Fruit fly (Drosophila melanogaster) whole organism, embryonic: Measurements from ENCODE around the gene Tyler.

Experiments used
- Abd-B ChIP-seq: fragments of 200-800 bp; sonication (Bioruptor generic); optimal IDR thresholded peaks from 2 replicates; lab custom pipeline; 2018; ENCODE audit warnings: missing biosample characterization, mild to moderate bottlenecking, missing genetic modification characterization, moderate library complexity
- Adf1 ChIP-seq: fragments of 200-800 bp; sonication (Bioruptor generic); IDR thresholded peaks from 2 replicates; pipeline ENCODE4 v1.3.6; 2022; ENCODE audit warnings: missing biosample characterization, missing genetic modification characterization
- CG10274 ChIP-seq: fragments of 200-800 bp; sonication (Bioruptor generic); optimal IDR thresholded peaks from 3 replicates; lab custom pipeline; 2017; ENCODE audit warnings: missing biosample characterization, mild to moderate bottlenecking, missing genetic modification characterization
- CG11723 ChIP-seq: fragments of 200-800 bp; sonication (Bioruptor generic); optimal IDR thresholded peaks from 2 replicates; lab custom pipeline; 2017; ENCODE audit warnings: missing biosample characterization, mild to moderate bottlenecking, missing genetic modification characterization
- CG15269 ChIP-seq: fragments of 200-800 bp; sonication (Bioruptor generic); optimal IDR thresholded peaks from 2 replicates; lab custom pipeline; 2018; ENCODE audit warnings: missing biosample characterization, mild to moderate bottlenecking, missing genetic modification characterization, moderate library complexity
- CG1602 ChIP-seq: fragments of 200-800 bp; sonication (Bioruptor generic); optimal IDR thresholded peaks from 3 replicates; lab custom pipeline; 2016; ENCODE audit warnings: missing biosample characterization, missing genetic modification characterization
- CG30403 ChIP-seq: fragments of 200-800 bp; sonication (Bioruptor generic); optimal IDR thresholded peaks from 3 replicates; lab custom pipeline; 2016; ENCODE audit warnings: missing biosample characterization, missing genetic modification characterization
- CG3407 ChIP-seq: fragments of 200-800 bp; sonication (Bioruptor generic); optimal IDR thresholded peaks from 2 replicates; lab custom pipeline; 2018; ENCODE audit warnings: missing biosample characterization, mild to moderate bottlenecking, missing genetic modification characterization
- CG4424 ChIP-seq: fragments of 200-800 bp; sonication (Bioruptor generic); optimal IDR thresholded peaks from 3 replicates; lab custom pipeline; 2016; ENCODE audit warnings: missing biosample characterization, missing genetic modification characterization
- CG4707 ChIP-seq: fragments of 200-800 bp; sonication (Bioruptor generic); optimal IDR thresholded peaks from 2 replicates; lab custom pipeline; 2018; ENCODE audit warnings: missing biosample characterization, mild to moderate bottlenecking, missing genetic modification characterization, moderate library complexity
- CG5245 ChIP-seq: fragments of 200-800 bp; sonication (Bioruptor generic); optimal IDR thresholded peaks from 3 replicates; lab custom pipeline; 2016; ENCODE audit warnings: missing biosample characterization, missing genetic modification characterization
- CG6683 ChIP-seq: fragments of 200-800 bp; sonication (Bioruptor generic); optimal IDR thresholded peaks from 2 replicates; lab custom pipeline; 2017; ENCODE audit warnings: missing biosample characterization, mild to moderate bottlenecking, missing genetic modification characterization, missing genetic modification reagents
- CG7357 ChIP-seq: fragments of 200-800 bp; sonication (Bioruptor generic); IDR thresholded peaks from 3 replicates; pipeline ENCODE4 v1.3.6; 2022; ENCODE audit warnings: missing biosample characterization, missing genetic modification characterization
- CG7963 ChIP-seq: fragments of 200-800 bp; sonication (Bioruptor generic); IDR thresholded peaks from 3 replicates; pipeline ENCODE4 v1.3.6; 2022; ENCODE audit warnings: missing biosample characterization, missing genetic modification characterization; ENCODE audit not compliant: partially characterized antibody
- CG9797 ChIP-seq: fragments of 200-800 bp; sonication (Bioruptor generic); optimal IDR thresholded peaks from 3 replicates; lab custom pipeline; 2018; ENCODE audit warnings: missing biosample characterization, mild to moderate bottlenecking, missing genetic modification characterization
- Dref ChIP-seq: fragments of 200-800 bp; sonication (Bioruptor generic); IDR thresholded peaks from 2 replicates; pipeline ENCODE4 v1.3.6; 2022; ENCODE audit warnings: missing biosample characterization, missing genetic modification characterization
- E2f2 ChIP-seq: fragments of 200-800 bp; sonication (Bioruptor generic); IDR thresholded peaks from 2 replicates; pipeline ENCODE4 v1.3.6; 2022; ENCODE audit warnings: missing biosample characterization, missing genetic modification characterization
- GATAe ChIP-seq: fragments of 200-800 bp; sonication (Bioruptor generic); conservative IDR thresholded peaks from 2 replicates; pipeline ENCODE4 v1.3.6; 2022; ENCODE audit warnings: missing biosample characterization, missing genetic modification characterization
- HmgD ChIP-seq: fragments of 200-800 bp; sonication (Bioruptor generic); optimal IDR thresholded peaks from 3 replicates; lab custom pipeline; 2016; ENCODE audit warnings: missing biosample characterization, missing genetic modification characterization
- Meics ChIP-seq: fragments of 200-800 bp; sonication (Bioruptor generic); optimal IDR thresholded peaks from 2 replicates; lab custom pipeline; 2017; ENCODE audit warnings: missing biosample characterization, mild to moderate bottlenecking, missing genetic modification characterization
- NC2α ChIP-seq: fragments of 200-800 bp; sonication (Bioruptor generic); optimal IDR thresholded peaks from 2 replicates; lab custom pipeline; 2016; ENCODE audit warnings: missing biosample characterization, missing genetic modification characterization
- Oaz ChIP-seq: fragments of 200-800 bp; sonication (Bioruptor generic); IDR thresholded peaks from 2 replicates; pipeline ENCODE4 v1.3.6; 2022; ENCODE audit warnings: missing biosample characterization, missing genetic modification characterization
- Optix ChIP-seq: fragments of 200-800 bp; sonication (Bioruptor generic); IDR thresholded peaks from 3 replicates; pipeline ENCODE4 v1.3.6; 2022; ENCODE audit warnings: missing biosample characterization, missing genetic modification characterization
- Pdp1 ChIP-seq, 2 experiments: fragments of 200-800 bp; sonication (Bioruptor generic); optimal IDR thresholded peaks; 3 replicates each; lab custom pipeline; 2016; ENCODE audit warnings: missing biosample characterization in 2 of 2, missing genetic modification characterization in 2 of 2, mild to moderate bottlenecking in 1 of 2, moderate library complexity in 1 of 2
- Rx ChIP-seq: fragments of 200-800 bp; sonication (Bioruptor generic); IDR thresholded peaks from 2 replicates; pipeline ENCODE4 v1.3.6; 2022; ENCODE audit warnings: missing biosample characterization, missing genetic modification characterization
- Sin3A ChIP-seq: fragments of >200 bp; optimal IDR thresholded peaks from 2 replicates; lab custom pipeline; 2018
- Ssrp ChIP-seq: fragments of 200-800 bp; sonication (Bioruptor generic); optimal IDR thresholded peaks from 2 replicates; lab custom pipeline; 2018; ENCODE audit warnings: missing biosample characterization, mild to moderate bottlenecking, missing genetic modification characterization, moderate library complexity
- Vsx1 ChIP-seq: fragments of 200-800 bp; sonication (Bioruptor generic); optimal IDR thresholded peaks from 2 replicates; lab custom pipeline; 2017; ENCODE audit warnings: missing biosample characterization, mild to moderate bottlenecking, missing genetic modification characterization, missing genetic modification reagents
- ac ChIP-seq: fragments of 200-800 bp; sonication (Bioruptor generic); optimal IDR thresholded peaks from 3 replicates; lab custom pipeline; 2017; ENCODE audit warnings: missing biosample characterization, mild to moderate bottlenecking, missing genetic modification characterization
- dmrt99B ChIP-seq: fragments of 200-800 bp; sonication (Bioruptor generic); optimal IDR thresholded peaks from 2 replicates; lab custom pipeline; 2018; ENCODE audit warnings: missing biosample characterization, mild to moderate bottlenecking, missing genetic modification characterization, moderate library complexity
- exex ChIP-seq: fragments of 200-800 bp; sonication (Bioruptor generic); optimal IDR thresholded peaks from 4 replicates; lab custom pipeline; 2018; ENCODE audit warnings: missing biosample characterization, mild to moderate bottlenecking, missing genetic modification characterization, moderate library complexity
- fd64A ChIP-seq: fragments of 200-800 bp; sonication (Bioruptor generic); optimal IDR thresholded peaks from 3 replicates; lab custom pipeline; 2018; ENCODE audit warnings: missing biosample characterization, mild to moderate bottlenecking, missing genetic modification characterization
- grau ChIP-seq: fragments of 200-800 bp; optimal IDR thresholded peaks from 3 replicates; lab custom pipeline; 2019; ENCODE audit warnings: missing biosample characterization, mild to moderate bottlenecking, missing genetic modification characterization, moderate library complexity
- gro ChIP-seq: fragments of 200-800 bp; sonication (Bioruptor generic); optimal IDR thresholded peaks from 2 replicates; lab custom pipeline; 2016; ENCODE audit warnings: missing biosample characterization, missing genetic modification characterization
- hbn ChIP-seq: fragments of 200-800 bp; sonication (Bioruptor generic); IDR thresholded peaks from 2 replicates; pipeline ENCODE4 v1.3.6; 2022; ENCODE audit warnings: missing biosample characterization, missing genetic modification characterization; ENCODE audit not compliant: partially characterized antibody
- hkb ChIP-seq, 2 experiments: fragments of 200-800 bp in 1 of 2; fragments of >200 bp in 1 of 2; sonication (Bioruptor generic) in 1 of 2; IDR thresholded peaks in 1 of 2; optimal IDR thresholded peaks in 1 of 2; 2 replicates each; pipeline versions ENCODE4 v1.3.6 to Lab custom; 2017 to 2022; ENCODE audit warnings: missing biosample characterization in 1 of 2, missing genetic modification characterization in 1 of 2
- inv ChIP-seq: fragments of 200-800 bp; sonication (Bioruptor generic); IDR thresholded peaks from 2 replicates; pipeline ENCODE4 v1.3.6; 2022; ENCODE audit warnings: missing biosample characterization, missing genetic modification characterization; ENCODE audit not compliant: partially characterized antibody
- lab ChIP-seq: fragments of 200-800 bp; sonication (Bioruptor generic); optimal IDR thresholded peaks from 3 replicates; lab custom pipeline; 2017; ENCODE audit warnings: missing biosample characterization, missing genetic modification characterization, mild to moderate bottlenecking, moderate library complexity, missing genetic modification reagents
- mirr ChIP-seq: fragments of 200-800 bp; sonication (Bioruptor generic); optimal IDR thresholded peaks from 3 replicates; lab custom pipeline; 2018; ENCODE audit warnings: missing biosample characterization, mild to moderate bottlenecking, missing genetic modification characterization
- nmo ChIP-seq: fragments of 200-800 bp; sonication (Bioruptor generic); optimal IDR thresholded peaks from 2 replicates; lab custom pipeline; 2018; ENCODE audit warnings: missing biosample characterization, mild to moderate bottlenecking, missing genetic modification characterization, moderate library complexity
- repo ChIP-seq: fragments of 200-800 bp; sonication (Bioruptor generic); optimal IDR thresholded peaks from 2 replicates; lab custom pipeline; 2016; ENCODE audit warnings: missing biosample characterization, missing genetic modification characterization
- sc ChIP-seq, 3 experiments: fragments of >200 bp in 2 of 3; fragments of 200-800 bp in 1 of 3; sonication (Bioruptor generic) in 1 of 3; optimal IDR thresholded peaks; 2 replicates in 2 of 3; 3 replicates in 1 of 3; lab custom pipeline; 2017; ENCODE audit warnings: mild to moderate bottlenecking in 1 of 3, missing biosample characterization in 1 of 3, missing genetic modification characterization in 1 of 3, missing genetic modification reagents in 1 of 3
- sens-2 ChIP-seq: fragments of 200-800 bp; sonication (Bioruptor generic); IDR thresholded peaks from 2 replicates; pipeline ENCODE4 v1.3.6; 2022; ENCODE audit warnings: missing biosample characterization, missing genetic modification characterization
- seq ChIP-seq: fragments of 200-800 bp; sonication (Bioruptor generic); IDR thresholded peaks from 2 replicates; pipeline ENCODE4 v1.3.6; 2022; ENCODE audit warnings: missing biosample characterization, missing genetic modification characterization
- shn ChIP-seq: fragments of 200-800 bp; sonication (Bioruptor generic); optimal IDR thresholded peaks from 3 replicates; lab custom pipeline; 2016; ENCODE audit warnings: missing biosample characterization, missing genetic modification characterization
- tgo ChIP-seq: fragments of 200-800 bp; sonication (Bioruptor generic); IDR thresholded peaks from 3 replicates; pipeline ENCODE4 v1.3.6; 2022; ENCODE audit warnings: missing biosample characterization, missing genetic modification characterization
- toy ChIP-seq: fragments of 200-800 bp; sonication (Bioruptor generic); IDR thresholded peaks from 2 replicates; pipeline ENCODE4 v1.3.6; 2022; ENCODE audit warnings: missing biosample characterization, missing genetic modification characterization
- twi ChIP-seq: fragments of 200-800 bp; optimal IDR thresholded peaks from 2 replicates; lab custom pipeline; 2019; ENCODE audit warnings: missing biosample characterization, mild to moderate bottlenecking, missing genetic modification characterization, moderate library complexity
- wor ChIP-seq: fragments of 200-800 bp; sonication (Bioruptor generic); IDR thresholded peaks from 2 replicates; pipeline ENCODE4 v1.3.6; 2022; ENCODE audit warnings: missing biosample characterization, missing genetic modification characterization

Tyler gene

dm6 chrX:19603953-19604352, 7.4 kb upstream of the Tyler start (continued):
- TF ChIP-seq inv (GFP tag; lab: Robert Waterston, UW) (no peak), hbn (GFP tag; lab: Robert Waterston, UW) (no peak), CG4424 (GFP tag; lab: Kevin White, UChicago) (peak; percentile 77), E2f2 (GFP tag; lab: Robert Waterston, UW) (peak; percentile 63), ac (GFP tag; lab: Kevin White, UChicago) (no peak), mirr (GFP tag; lab: Kevin White, UChicago) (peak; percentile 52), CG10274 (GFP tag; lab: Kevin White, UChicago) (peak; percentile 43), CG30403 (GFP tag; lab: Kevin White, UChicago) (peak; percentile 74), CG15269 (tag; lab: Kevin White, UChicago) (peak; percentile 85), repo (peak; percentile 43), Abd-B (GFP tag; lab: Kevin White, UChicago) (peak; percentile 70), seq (GFP tag; lab: Robert Waterston, UW) (peak; percentile 76), wor (GFP tag; lab: Robert Waterston, UW) (peak; percentile 48; the same call in 1 of the 2 replicates), lab (GFP tag; lab: Kevin White, UChicago) (peak; percentile 89), CG9797 (GFP tag; lab: Kevin White, UChicago) (no peak), dmrt99B (tag; lab: Kevin White, UChicago) (peak; percentile 85), HmgD (GFP tag; lab: Kevin White, UChicago) (no peak), Adf1 (GFP tag; lab: Robert Waterston, UW) (peak; percentile 56; the same call in 1 of the 2 replicates), CG3407 (GFP tag; lab: Kevin White, UChicago) (peak; percentile 12), Meics (peak; percentile 79), sens-2 (GFP tag; lab: Robert Waterston, UW) (peak; percentile 62; the same call in 1 of the 2 replicates), gro (GFP tag; lab: Kevin White, UChicago) (peak; percentile 54), Pdp1 (GFP tag; optimal IDR thresholded peaks at IDR 0.05; lab: Kevin White, UChicago) (peak; percentile 64 to 78), fd64A (no peak), Rx (GFP tag; lab: Robert Waterston, UW) (peak; percentile 71), Ssrp (tag; lab: Kevin White, UChicago) (peak; percentile 53), exex (tag; lab: Kevin White, UChicago) (peak; percentile 33), CG5245 (GFP tag; lab: Kevin White, UChicago) (peak; percentile 59), CG7963 (no peak), tgo (GFP tag; lab: Robert Waterston, UW) (peak; percentile 79), CG7357 (GFP tag; lab: Robert Waterston, UW) (peak; percentile 56; the same call in 1 of the 3 replicates), GATAe (no peak), Optix (0 out of 3 replicates have a peak, but pooled peaks have one; percentile 27), grau (tag; lab: Kevin White, UChicago) (peak; percentile 78), NC2α (GFP tag; lab: Kevin White, UChicago) (no peak), CG11723 (peak; percentile 62), shn (GFP tag; lab: Kevin White, UChicago) (no peak), toy (GFP tag; lab: Robert Waterston, UW) (peak; percentile 65), CG6683 (peak; percentile 19), Dref (GFP tag; lab: Robert Waterston, UW) (0 out of 2 replicates have a peak, but pooled peaks have one; percentile 26), hkb (optimal IDR thresholded peaks at IDR 0.05; lab: Kevin White, UChicago) (no peak), hkb (GFP tag; IDR thresholded peaks at IDR 0.05; lab: Robert Waterston, UW) (peak; percentile 88), CG4707 (GFP tag; lab: Kevin White, UChicago) (peak; percentile 13), CG1602 (GFP tag; lab: Kevin White, UChicago) (peak; percentile 39), sc (optimal IDR thresholded peaks at IDR 0.05; lab: Kevin White, UChicago) (no peak), sc (GFP tag; optimal IDR thresholded peaks at IDR 0.05; lab: Kevin White, UChicago) (peak; percentile 27), twi (tag; lab: Kevin White, UChicago) (no peak), Sin3A (lab: Kevin White, UChicago) (no peak), Vsx1 (GFP tag; lab: Kevin White, UChicago) (peak; percentile 68), Oaz (GFP tag; lab: Robert Waterston, UW) (peak; percentile 76), nmo (GFP tag; lab: Kevin White, UChicago) (peak; percentile 79)
